Fruit fly (Drosophila melanogaster) whole organism, embryonic: ENCODE measurements around the gene CG2182.

Experiments used
- Blimp-1 ChIP-seq: fragments of 200-800 bp; sonication (Bioruptor generic); optimal IDR thresholded peaks from 3 replicates; lab custom pipeline; 2018; ENCODE audit warnings: missing biosample characterization, missing genetic modification characterization, mild to moderate bottlenecking, moderate library complexity, missing genetic modification reagents
- CG10321 ChIP-seq: fragments of 200-800 bp; sonication (Bioruptor generic); IDR thresholded peaks from 2 replicates; pipeline ENCODE4 v1.3.6; 2022; ENCODE audit warnings: missing biosample characterization, missing genetic modification characterization
- CG11247 ChIP-seq: fragments of 200-800 bp; sonication (Bioruptor generic); IDR thresholded peaks from 2 replicates; pipeline ENCODE4 v1.3.6; 2022; ENCODE audit warnings: missing biosample characterization, missing genetic modification characterization
- CG11504 ChIP-seq: fragments of 200-800 bp; sonication (Bioruptor generic); optimal IDR thresholded peaks from 3 replicates; lab custom pipeline; 2019; ENCODE audit warnings: missing biosample characterization, mild to moderate bottlenecking, missing genetic modification characterization, moderate library complexity
- CG12219 ChIP-seq: fragments of 200-800 bp; sonication (Bioruptor generic); optimal IDR thresholded peaks from 3 replicates; lab custom pipeline; 2018; ENCODE audit warnings: missing biosample characterization, mild to moderate bottlenecking, missing genetic modification characterization
- CG12659 ChIP-seq: fragments of 200-800 bp; sonication (Bioruptor generic); optimal IDR thresholded peaks from 3 replicates; lab custom pipeline; 2017; ENCODE audit warnings: mild to moderate bottlenecking, missing biosample characterization, missing genetic modification reagents, missing genetic modification characterization
- CG15073 ChIP-seq: fragments of 200-800 bp; sonication (Bioruptor generic); optimal IDR thresholded peaks from 2 replicates; lab custom pipeline; 2016; ENCODE audit warnings: missing biosample characterization, missing genetic modification characterization
- CG17612 ChIP-seq: fragments of 200-800 bp; sonication (Bioruptor generic); IDR thresholded peaks from 2 replicates; pipeline ENCODE4 v1.3.6; 2022; ENCODE audit warnings: missing biosample characterization, missing genetic modification characterization
- CG18476 ChIP-seq: fragments of 200-800 bp; sonication (Bioruptor generic); optimal IDR thresholded peaks from 2 replicates; lab custom pipeline; 2016; ENCODE audit warnings: missing biosample characterization, mild to moderate bottlenecking, missing genetic modification characterization
- CG3407 ChIP-seq: fragments of 200-800 bp; sonication (Bioruptor generic); optimal IDR thresholded peaks from 2 replicates; lab custom pipeline; 2018; ENCODE audit warnings: missing biosample characterization, mild to moderate bottlenecking, missing genetic modification characterization
- CG34224 ChIP-seq: fragments of 200-800 bp; sonication (Bioruptor generic); IDR thresholded peaks from 3 replicates; pipeline ENCODE4 v1.3.6; 2022; ENCODE audit warnings: missing biosample characterization, missing genetic modification characterization; ENCODE audit not compliant: partially characterized antibody
- CG3838 ChIP-seq: fragments of 200-800 bp; sonication (Bioruptor generic); optimal IDR thresholded peaks from 3 replicates; lab custom pipeline; 2016; ENCODE audit warnings: missing biosample characterization, missing genetic modification characterization
- CG4360 ChIP-seq: fragments of 200-800 bp; sonication (Bioruptor generic); IDR thresholded peaks from 2 replicates; pipeline ENCODE4 v1.3.6; 2022; ENCODE audit warnings: missing biosample characterization, missing genetic modification characterization
- CG4854 ChIP-seq: fragments of 200-800 bp; sonication (Bioruptor generic); optimal IDR thresholded peaks from 2 replicates; lab custom pipeline; 2016; ENCODE audit warnings: missing biosample characterization, missing genetic modification characterization, inconsistent platforms
- CG5953 ChIP-seq: fragments of 200-800 bp; sonication (Bioruptor generic); IDR thresholded peaks from 2 replicates; pipeline ENCODE4 v1.3.6; 2022; ENCODE audit warnings: missing biosample characterization, missing genetic modification characterization
- CG6654 ChIP-seq: fragments of 200-800 bp; sonication (Bioruptor generic); optimal IDR thresholded peaks from 2 replicates; lab custom pipeline; 2017; ENCODE audit warnings: missing biosample characterization, mild to moderate bottlenecking, missing genetic modification characterization
- CG7372 ChIP-seq: fragments of 200-800 bp; sonication (Bioruptor generic); IDR thresholded peaks from 2 replicates; pipeline ENCODE4 v1.3.6; 2022; ENCODE audit warnings: missing biosample characterization, missing genetic modification characterization
- CG7556 ChIP-seq: fragments of 200-800 bp; sonication (Bioruptor generic); optimal IDR thresholded peaks from 2 replicates; lab custom pipeline; 2017; ENCODE audit warnings: missing biosample characterization, mild to moderate bottlenecking, missing genetic modification characterization
- CG7963 ChIP-seq: fragments of 200-800 bp; sonication (Bioruptor generic); IDR thresholded peaks from 3 replicates; pipeline ENCODE4 v1.3.6; 2022; ENCODE audit warnings: missing biosample characterization, missing genetic modification characterization; ENCODE audit not compliant: partially characterized antibody
- CG7987 ChIP-seq: fragments of 200-800 bp; sonication (Bioruptor generic); optimal IDR thresholded peaks from 2 replicates; lab custom pipeline; 2018; ENCODE audit warnings: missing biosample characterization, mild to moderate bottlenecking, missing genetic modification characterization, moderate library complexity
- CHES-1-like ChIP-seq: fragments of 200-800 bp; sonication (Bioruptor generic); optimal IDR thresholded peaks from 2 replicates; lab custom pipeline; 2016; ENCODE audit warnings: missing biosample characterization, missing genetic modification characterization
- CoRest ChIP-seq: fragments of 200-800 bp; sonication (Bioruptor generic); optimal IDR thresholded peaks from 3 replicates; lab custom pipeline; 2018; ENCODE audit warnings: missing biosample characterization, mild to moderate bottlenecking, missing genetic modification characterization, moderate library complexity
- Doc2 ChIP-seq: fragments of 200-800 bp; sonication (Bioruptor generic); IDR thresholded peaks from 2 replicates; pipeline ENCODE4 v1.3.6; 2022; ENCODE audit warnings: missing biosample characterization, missing genetic modification characterization
- ERR ChIP-seq: fragments of 200-800 bp; sonication (Bioruptor generic); optimal IDR thresholded peaks from 2 replicates; lab custom pipeline; 2016; ENCODE audit warnings: missing biosample characterization, missing genetic modification characterization
- HLH4C ChIP-seq: fragments of 200-800 bp; sonication (Bioruptor generic); IDR thresholded peaks from 3 replicates; pipeline ENCODE4 v1.3.6; 2022; ENCODE audit warnings: missing biosample characterization, missing genetic modification characterization; ENCODE audit not compliant: partially characterized antibody
- HLH54F ChIP-seq: fragments of 200-800 bp; sonication (Bioruptor generic); optimal IDR thresholded peaks from 3 replicates; lab custom pipeline; 2016; ENCODE audit warnings: missing biosample characterization, missing genetic modification characterization
- Hr51 ChIP-seq, 2 experiments: fragments of 200-800 bp; sonication (Bioruptor generic); optimal IDR thresholded peaks; 2 replicates in 1 of 2; 3 replicates in 1 of 2; lab custom pipeline; 2016 to 2018; ENCODE audit warnings: missing biosample characterization in 2 of 2, missing genetic modification characterization in 2 of 2, mild to moderate bottlenecking in 1 of 2, moderate library complexity in 1 of 2
- MTF-1 ChIP-seq: fragments of 200-800 bp; sonication (Bioruptor generic); optimal IDR thresholded peaks from 2 replicates; lab custom pipeline; 2018; ENCODE audit warnings: missing biosample characterization, mild to moderate bottlenecking, missing genetic modification characterization, borderline replicate concordance
- NfI ChIP-seq: fragments of 200-800 bp; sonication (Bioruptor generic); optimal IDR thresholded peaks from 3 replicates; lab custom pipeline; 2018; ENCODE audit warnings: missing biosample characterization, mild to moderate bottlenecking, missing genetic modification characterization, moderate library complexity
- Sin3A ChIP-seq: fragments of >200 bp; optimal IDR thresholded peaks from 2 replicates; lab custom pipeline; 2018
- Sox100B ChIP-seq: fragments of 200-800 bp; sonication (Bioruptor generic); optimal IDR thresholded peaks from 3 replicates; lab custom pipeline; 2018; ENCODE audit warnings: missing biosample characterization, mild to moderate bottlenecking, missing genetic modification characterization
- Trl ChIP-seq, 3 experiments: fragments of >200 bp in 2 of 3; fragments of 200-800 bp in 1 of 3; sonication (Bioruptor generic) in 1 of 3; optimal IDR thresholded peaks; 2 replicates in 1 of 3; 3 replicates in 2 of 3; lab custom pipeline; 2016 to 2017; ENCODE audit warnings: missing biosample characterization in 1 of 3, missing genetic modification characterization in 1 of 3
- Usf ChIP-seq: fragments of 200-800 bp; sonication (Bioruptor generic); optimal IDR thresholded peaks from 2 replicates; lab custom pipeline; 2017; ENCODE audit warnings: missing genotype, missing biosample characterization, missing genetic modification characterization
- caup ChIP-seq: fragments of 200-800 bp; sonication (Bioruptor generic); optimal IDR thresholded peaks from 3 replicates; lab custom pipeline; 2017; ENCODE audit warnings: missing biosample characterization, mild to moderate bottlenecking, missing genetic modification characterization, moderate library complexity; ENCODE audit not compliant: severe bottlenecking
- chinmo ChIP-seq: fragments of 200-800 bp; sonication (Bioruptor generic); IDR thresholded peaks from 4 replicates; pipeline ENCODE4 v1.3.6; 2022; ENCODE audit warnings: missing biosample characterization, missing genetic modification characterization; ENCODE audit not compliant: partially characterized antibody
- ci ChIP-seq: fragments of 200-800 bp; sonication (Bioruptor generic); IDR thresholded peaks from 3 replicates; pipeline ENCODE4 v1.3.6; 2022; ENCODE audit warnings: missing biosample characterization, missing genetic modification characterization
- dysf ChIP-seq: fragments of 200-800 bp; sonication (Bioruptor generic); IDR thresholded peaks from 3 replicates; pipeline ENCODE4 v1.3.6; 2022; ENCODE audit warnings: missing biosample characterization, missing genetic modification characterization
- fru ChIP-seq: fragments of >200 bp; optimal IDR thresholded peaks from 2 replicates; lab custom pipeline; 2017
- gcm ChIP-seq: fragments of 200-800 bp; sonication (Bioruptor generic); optimal IDR thresholded peaks from 2 replicates; lab custom pipeline; 2019; ENCODE audit warnings: missing biosample characterization, mild to moderate bottlenecking, missing genetic modification characterization, moderate library complexity
- jumu ChIP-seq: fragments of 200-800 bp; sonication (Bioruptor generic); optimal IDR thresholded peaks from 3 replicates; lab custom pipeline; 2016; ENCODE audit warnings: missing biosample characterization, missing genetic modification characterization
- kah ChIP-seq: fragments of 200-800 bp; sonication (Bioruptor generic); optimal IDR thresholded peaks from 2 replicates; lab custom pipeline; 2018; ENCODE audit warnings: missing biosample characterization, mild to moderate bottlenecking, missing genetic modification characterization
- ken ChIP-seq: fragments of 200-800 bp; sonication (Bioruptor generic); IDR thresholded peaks from 3 replicates; pipeline ENCODE4 v1.3.6; 2022; ENCODE audit warnings: missing biosample characterization, missing genetic modification characterization
- lov ChIP-seq, 2 experiments: fragments of 200-800 bp in 1 of 2; fragments of >200 bp in 1 of 2; sonication (Bioruptor generic) in 1 of 2; IDR thresholded peaks in 1 of 2; optimal IDR thresholded peaks in 1 of 2; 2 replicates in 1 of 2; 3 replicates in 1 of 2; pipeline versions ENCODE4 v1.3.6 to Lab custom; 2017 to 2022; ENCODE audit warnings: missing biosample characterization in 1 of 2, missing genetic modification characterization in 1 of 2
- pnt ChIP-seq: fragments of 200-800 bp; sonication (Bioruptor generic); optimal IDR thresholded peaks from 3 replicates; lab custom pipeline; 2016; ENCODE audit warnings: missing biosample characterization, missing genetic modification characterization
- sr ChIP-seq: fragments of 200-800 bp; sonication (Bioruptor generic); IDR thresholded peaks from 3 replicates; pipeline ENCODE4 v1.3.6; 2022; ENCODE audit warnings: missing biosample characterization, missing genetic modification characterization
- sug ChIP-seq: fragments of 200-800 bp; optimal IDR thresholded peaks from 2 replicates; lab custom pipeline; 2019; ENCODE audit warnings: missing biosample characterization, mild to moderate bottlenecking, missing genetic modification characterization, moderate library complexity
- tna ChIP-seq: fragments of 200-800 bp; sonication (Bioruptor generic); IDR thresholded peaks from 2 replicates; pipeline ENCODE4 v1.3.6; 2022; ENCODE audit warnings: missing biosample characterization, missing genetic modification characterization; ENCODE audit not compliant: partially characterized antibody
- tup ChIP-seq: fragments of 200-800 bp; sonication (Bioruptor generic); optimal IDR thresholded peaks from 2 replicates; lab custom pipeline; 2016; ENCODE audit warnings: missing biosample characterization, mild to moderate bottlenecking, missing genetic modification characterization, moderate library complexity
- z ChIP-seq: fragments of 200-800 bp; sonication (Bioruptor generic); IDR thresholded peaks from 3 replicates; pipeline ENCODE4 v1.3.6; 2022; ENCODE audit warnings: missing biosample characterization, missing genetic modification characterization
- zen ChIP-seq: fragments of 200-800 bp; sonication (Bioruptor generic); optimal IDR thresholded peaks from 3 replicates; lab custom pipeline; 2018; ENCODE audit warnings: missing biosample characterization, mild to moderate bottlenecking, missing genetic modification characterization, moderate library complexity

CG2182 gene

DNA sequence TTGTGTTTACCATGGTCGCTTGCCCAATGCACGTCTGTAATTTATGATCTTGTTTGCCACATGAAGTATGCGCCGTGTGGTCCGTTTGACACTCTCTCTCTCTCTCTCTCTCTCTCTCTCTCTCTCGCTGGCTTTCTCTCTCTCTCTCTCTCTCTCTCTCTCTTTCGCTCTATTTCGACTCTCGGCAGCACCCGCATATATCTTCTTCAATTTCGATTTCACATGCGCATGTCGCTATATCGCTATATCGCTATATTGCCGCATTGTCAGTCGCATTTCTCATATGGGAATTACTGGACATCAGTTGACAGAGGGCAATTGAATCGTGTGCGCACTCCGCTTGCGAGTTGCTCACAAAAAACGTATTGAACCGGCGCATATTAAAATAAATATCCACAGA lies 41.4 kb upstream of the CG2182 start (continued):
- TF ChIP-seq Trl (optimal IDR thresholded peaks at IDR 0.05; lab: Kevin White, UChicago) (peak; percentile 82 to 94), Trl (GFP tag; optimal IDR thresholded peaks at IDR 0.05; lab: Kevin White, UChicago) (no peak), CoRest (tag; lab: Kevin White, UChicago) (no peak), ERR (GFP tag; lab: Kevin White, UChicago) (no peak), CG11247 (no peak), pnt (no peak), Sin3A (lab: Kevin White, UChicago) (no peak), CHES-1-like (no peak), kah (no peak), CG18476 (GFP tag; lab: Kevin White, UChicago) (no peak), CG7987 (GFP tag; lab: Kevin White, UChicago) (no peak), tup (GFP tag; lab: Kevin White, UChicago) (no peak), tna (GFP tag; lab: Robert Waterston, UW) (no peak), CG6654 (GFP tag; lab: Kevin White, UChicago) (no peak), sug (no peak), chinmo (GFP tag; lab: Robert Waterston, UW) (0 out of 4 replicates have a peak, but pooled peaks have one; percentile 46), CG7963 (GFP tag; lab: Robert Waterston, UW) (no peak), Hr51 (GFP tag; optimal IDR thresholded peaks at IDR 0.05; lab: Kevin White, UChicago) (no peak), ken (GFP tag; lab: Robert Waterston, UW) (no peak), zen (no peak), NfI (GFP tag; lab: Kevin White, UChicago) (no peak), CG3838 (GFP tag; lab: Kevin White, UChicago) (no peak), Usf (no peak), CG3407 (GFP tag; lab: Kevin White, UChicago) (no peak), CG4854 (no peak), z (GFP tag; lab: Robert Waterston, UW) (no peak), fru (lab: Kevin White, UChicago) (no peak), Blimp-1 (GFP tag; lab: Kevin White, UChicago) (peak; percentile 7), lov (optimal IDR thresholded peaks at IDR 0.05; lab: Kevin White, UChicago) (no peak), lov (GFP tag; IDR thresholded peaks at IDR 0.05; lab: Robert Waterston, UW) (no peak), CG12659 (GFP tag; lab: Kevin White, UChicago) (no peak), dysf (GFP tag; lab: Robert Waterston, UW) (no peak), CG17612 (GFP tag; lab: Robert Waterston, UW) (no peak), caup (GFP tag; lab: Kevin White, UChicago) (no peak), ci (GFP tag; lab: Robert Waterston, UW) (no peak), CG7556 (GFP tag; lab: Kevin White, UChicago) (no peak), jumu (GFP tag; lab: Kevin White, UChicago) (no peak), Sox100B (GFP tag; lab: Kevin White, UChicago) (no peak), MTF-1 (GFP tag; lab: Kevin White, UChicago) (no peak), CG34224 (GFP tag; lab: Robert Waterston, UW) (0 out of 3 replicates have a peak, but pooled peaks have one; percentile 29), gcm (GFP tag; lab: Kevin White, UChicago) (peak; percentile 93), HLH4C (GFP tag; lab: Robert Waterston, UW) (no peak), CG7372 (GFP tag; lab: Robert Waterston, UW) (peak; percentile 59; the same call in 1 of the 2 replicates), CG4360 (GFP tag; lab: Robert Waterston, UW) (no peak), CG11504 (no peak), CG5953 (GFP tag; lab: Robert Waterston, UW) (no peak), CG10321 (GFP tag; lab: Robert Waterston, UW) (no peak), CG12219 (GFP tag; lab: Kevin White, UChicago) (no peak), HLH54F (GFP tag; lab: Kevin White, UChicago) (no peak), sr (GFP tag; lab: Robert Waterston, UW) (no peak), Doc2 (GFP tag; lab: Robert Waterston, UW) (no peak), CG15073 (no peak)
